Fruit fly (Drosophila melanogaster): ENCODE data around the gene elav.

The elav gene

DNA sequence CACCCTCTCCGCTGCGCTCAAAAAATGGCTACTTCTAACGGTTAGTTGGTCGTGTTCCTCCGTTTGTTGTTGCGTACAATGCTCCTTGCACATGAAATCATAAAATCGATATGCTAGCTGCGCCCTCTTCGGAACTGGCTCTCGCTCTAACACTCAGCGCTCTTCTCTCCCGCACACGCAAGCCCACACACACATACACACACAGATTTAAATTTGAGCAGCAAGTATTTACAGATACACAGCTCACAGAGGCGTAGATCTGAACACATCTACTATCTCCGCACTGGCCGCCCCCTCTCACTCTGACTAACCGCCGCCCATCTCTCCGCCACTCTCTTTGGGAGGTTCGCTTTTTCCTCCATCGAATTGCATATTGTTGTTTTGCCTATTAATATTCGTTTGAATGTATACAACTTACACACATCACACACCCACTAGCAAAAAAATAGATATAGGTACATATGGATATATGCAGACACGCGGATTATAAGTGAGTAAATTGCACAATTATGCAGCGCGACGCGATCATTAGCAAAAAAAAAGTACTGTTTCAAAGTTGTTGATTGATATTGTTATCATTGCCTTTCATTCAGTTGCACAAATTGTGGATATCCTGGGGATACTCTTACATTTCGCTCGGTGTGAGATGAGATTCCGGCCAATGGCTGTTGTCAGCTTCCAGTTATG, 526 bp downstream of the elav start (continued):
- TF ChIP-seq CG32532 (GFP tag; IDR thresholded peaks at IDR 0.05) (peak; percentile 95), Xbp1 (GFP tag; optimal IDR thresholded peaks at IDR 0.05) (peak; percentile 88), dmrt99B (tag; optimal IDR thresholded peaks at IDR 0.05) (peak; percentile 66), sens (GFP tag) (peak; percentile 91), hb (GFP tag; IDR thresholded peaks at IDR 0.05; ENCODE audit: partially characterized antibody) (no peak), NFAT (GFP tag; IDR thresholded peaks at IDR 0.05) (peak; percentile 98), Dp (GFP tag; optimal IDR thresholded peaks at IDR 0.05) (no peak), unc-4 (GFP tag; IDR thresholded peaks at IDR 0.05; ENCODE audit: partially characterized antibody) (no peak), tin (GFP tag; optimal IDR thresholded peaks at IDR 0.05) (peak; percentile 90), CG11093 (GFP tag; IDR thresholded peaks at IDR 0.05) (peak; percentile 69; the same call in 2 of the 3 replicates), gt (GFP tag; IDR thresholded peaks at IDR 0.05) (peak; percentile 60; the same call in 1 of the 2 replicates), croc (GFP tag; conservative IDR thresholded peaks at IDR 0.05) (peak; percentile 35; the same call in 1 of the 3 replicates), Abd-B (GFP tag; optimal IDR thresholded peaks at IDR 0.05) (no peak), CkIIα-i1 (GFP tag; IDR thresholded peaks at IDR 0.05) (no peak), Trl (optimal IDR thresholded peaks at IDR 0.05) (peak; percentile 82 to 90), Trl (GFP tag; optimal IDR thresholded peaks at IDR 0.05) (peak; percentile 93), zen2 (GFP tag; IDR thresholded peaks at IDR 0.05; ENCODE audit: partially characterized antibody) (no peak), CG13123 (GFP tag; optimal IDR thresholded peaks at IDR 0.05) (peak; percentile 67), CG9727 (GFP tag; optimal IDR thresholded peaks at IDR 0.05) (peak; percentile 57), CG3163 (GFP tag; optimal IDR thresholded peaks at IDR 0.05) (peak; percentile 77), klu (GFP tag; IDR thresholded peaks at IDR 0.05) (peak; percentile 57; the same call in 1 of the 2 replicates), CG10431 (GFP tag; optimal IDR thresholded peaks at IDR 0.05) (peak; percentile 48), Pdp1 (GFP tag; optimal IDR thresholded peaks at IDR 0.05) (peak; percentile 83 to 87), ranshi (GFP tag; IDR thresholded peaks at IDR 0.05) (peak; percentile 86), pan (optimal IDR thresholded peaks at IDR 0.05) (no peak), pan (GFP tag; optimal IDR thresholded peaks at IDR 0.05 in 1 of 2, IDR thresholded peaks at IDR 0.05 in 1 of 2) (peak in 1 of 2 experiments; percentile 89), Stat92E (GFP tag; optimal IDR thresholded peaks at IDR 0.05) (no peak), BtbVII (GFP tag; optimal IDR thresholded peaks at IDR 0.05) (peak; percentile 42), CrebB (tag; optimal IDR thresholded peaks at IDR 0.05) (peak; percentile 79), CG5245 (GFP tag; optimal IDR thresholded peaks at IDR 0.05) (peak; percentile 84), Gsc (GFP tag; IDR thresholded peaks at IDR 0.05) (no peak), her (GFP tag; optimal IDR thresholded peaks at IDR 0.05) (peak; percentile 93), CG13424 (tag; optimal IDR thresholded peaks at IDR 0.05) (peak; percentile 84), slp2 (GFP tag; optimal IDR thresholded peaks at IDR 0.05) (peak; percentile 77), CG14710 (tag; optimal IDR thresholded peaks at IDR 0.05) (no peak), CG8944 (GFP tag; optimal IDR thresholded peaks at IDR 0.05) (peak; percentile 84), chif (GFP tag; optimal IDR thresholded peaks at IDR 0.05) (peak; percentile 74 to 78), Scr (GFP tag; IDR thresholded peaks at IDR 0.05; ENCODE audit: partially characterized antibody) (no peak), dan (GFP tag; IDR thresholded peaks at IDR 0.05) (no peak), rib (GFP tag; IDR thresholded peaks at IDR 0.05) (peak; percentile 92), stwl (tag; optimal IDR thresholded peaks at IDR 0.05) (no peak), CG7839 (tag; optimal IDR thresholded peaks at IDR 0.05) (peak; percentile 73), CG31441 (GFP tag; IDR thresholded peaks at IDR 0.05) (peak; percentile 30; the same call in 1 of the 2 replicates), CG34224 (GFP tag; IDR thresholded peaks at IDR 0.05; ENCODE audit: partially characterized antibody) (no peak), sens-2 (GFP tag; IDR thresholded peaks at IDR 0.05) (peak; percentile 77), CG14860 (GFP tag; IDR thresholded peaks at IDR 0.05; ENCODE audit: partially characterized antibody) (no peak), CG7372 (GFP tag; IDR thresholded peaks at IDR 0.05) (peak; percentile 60), Poxn (GFP tag; IDR thresholded peaks at IDR 0.05) (no peak), CG30431 (GFP tag; optimal IDR thresholded peaks at IDR 0.05) (no peak), Dll (GFP tag; IDR thresholded peaks at IDR 0.05; ENCODE audit: partially characterized antibody) (no peak)

All from whole organism, embryonic.